Fruit fly (Drosophila melanogaster): ENCODE data around the gene ValRS-m.

ValRS-m gene

dm6 chr3L:8978678-8979413, 14.3 kb upstream of the ValRS-m start (continued):
- TF ChIP-seq CG34422 (GFP tag; IDR thresholded peaks at IDR 0.05) (peak; percentile 84; the same call in 1 of the 3 replicates), br (optimal IDR thresholded peaks at IDR 0.05) (no peak), hkb (optimal IDR thresholded peaks at IDR 0.05) (no peak), hkb (GFP tag; IDR thresholded peaks at IDR 0.05) (0 out of 2 replicates have a peak, but pooled peaks have one; percentile 8), CG14441 (GFP tag; IDR thresholded peaks at IDR 0.05) (peak; percentile 42; the same call in 1 of the 2 replicates), cg (GFP tag; optimal IDR thresholded peaks at IDR 0.05) (peak; percentile 92), row (GFP tag; IDR thresholded peaks at IDR 0.05) (peak; percentile 49; the same call in 2 of the 3 replicates), CG7839 (tag; optimal IDR thresholded peaks at IDR 0.05) (peak; percentile 38), Hey (tag; optimal IDR thresholded peaks at IDR 0.05) (no peak), Nf-YC (tag; optimal IDR thresholded peaks at IDR 0.05) (peak; percentile 8), CG16863 (GFP tag; optimal IDR thresholded peaks at IDR 0.05) (no peak), Doc2 (GFP tag; IDR thresholded peaks at IDR 0.05) (0 out of 2 replicates have a peak, but pooled peaks have one; percentile 18), CG10267 (tag; optimal IDR thresholded peaks at IDR 0.05) (peak; percentile 9), phol (tag; optimal IDR thresholded peaks at IDR 0.05) (peak; percentile 7), stc (GFP tag; IDR thresholded peaks at IDR 0.05) (peak; percentile 15; the same call in 1 of the 2 replicates), Trl (optimal IDR thresholded peaks at IDR 0.05) (peak; percentile 83 to 89), Trl (GFP tag; optimal IDR thresholded peaks at IDR 0.05) (no peak), chif (GFP tag; optimal IDR thresholded peaks at IDR 0.05) (peak in 1 of 2 experiments; percentile 21), CG7357 (GFP tag; IDR thresholded peaks at IDR 0.05) (0 out of 3 replicates have a peak, but pooled peaks have one; percentile 13), psq (GFP tag; optimal IDR thresholded peaks at IDR 0.05) (peak; percentile 16), CG3847 (GFP tag; IDR thresholded peaks at IDR 0.05) (no peak), Pdp1 (GFP tag; optimal IDR thresholded peaks at IDR 0.05) (peak in 1 of 2 experiments; percentile 70), CG10366 (GFP tag; IDR thresholded peaks at IDR 0.05) (peak; percentile 36; the same call in 1 of the 2 replicates), CG15479 (GFP tag; optimal IDR thresholded peaks at IDR 0.05) (peak; percentile 85), zen2 (GFP tag; IDR thresholded peaks at IDR 0.05; ENCODE audit: partially characterized antibody) (peak; percentile 17; the same call in 1 of the 3 replicates), kah (GFP tag; optimal IDR thresholded peaks at IDR 0.05) (peak; percentile 42), CG30403 (GFP tag; optimal IDR thresholded peaks at IDR 0.05) (peak; percentile 10), Jarid2 (GFP tag; optimal IDR thresholded peaks at IDR 0.05) (no peak), CG15514 (GFP tag; optimal IDR thresholded peaks at IDR 0.05) (peak; percentile 19), danr (GFP tag; IDR thresholded peaks at IDR 0.05) (no peak), CG34376 (GFP tag; optimal IDR thresholded peaks at IDR 0.05) (peak; percentile 47), ro (GFP tag; IDR thresholded peaks at IDR 0.05) (no peak), CG32772 (GFP tag; IDR thresholded peaks at IDR 0.05) (no peak), Blimp-1 (GFP tag; optimal IDR thresholded peaks at IDR 0.05) (peak; percentile 21), CG6689 (GFP tag; IDR thresholded peaks at IDR 0.05) (peak; percentile 48), sim (GFP tag; IDR thresholded peaks at IDR 0.05) (no peak), Dll (GFP tag; IDR thresholded peaks at IDR 0.05; ENCODE audit: partially characterized antibody) (peak; percentile 71), CG7928 (GFP tag; optimal IDR thresholded peaks at IDR 0.05) (no peak), Dref (GFP tag; IDR thresholded peaks at IDR 0.05) (no peak), dan (GFP tag; IDR thresholded peaks at IDR 0.05) (no peak), unpg (GFP tag; optimal IDR thresholded peaks at IDR 0.05) (no peak), Dad (GFP tag; optimal IDR thresholded peaks at IDR 0.05) (no peak), CG8388 (GFP tag; optimal IDR thresholded peaks at IDR 0.05) (peak; percentile 5), ranshi (GFP tag; IDR thresholded peaks at IDR 0.05) (no peak), Sox102F (GFP tag; optimal IDR thresholded peaks at IDR 0.05) (peak; percentile 70), gem (tag; optimal IDR thresholded peaks at IDR 0.05) (peak; percentile 46), esg (GFP tag; conservative IDR thresholded peaks at IDR 0.05) (peak; percentile 25; the same call in 1 of the 2 replicates), grau (tag; optimal IDR thresholded peaks at IDR 0.05) (no peak), nmo (GFP tag; optimal IDR thresholded peaks at IDR 0.05) (peak; percentile 22), CG6175 (GFP tag; IDR thresholded peaks at IDR 0.05) (no peak)

All from whole organism, embryonic.